Worm (Caenorhabditis elegans): Measurements from ENCODE around the gene fbxa-136.

DNA sequence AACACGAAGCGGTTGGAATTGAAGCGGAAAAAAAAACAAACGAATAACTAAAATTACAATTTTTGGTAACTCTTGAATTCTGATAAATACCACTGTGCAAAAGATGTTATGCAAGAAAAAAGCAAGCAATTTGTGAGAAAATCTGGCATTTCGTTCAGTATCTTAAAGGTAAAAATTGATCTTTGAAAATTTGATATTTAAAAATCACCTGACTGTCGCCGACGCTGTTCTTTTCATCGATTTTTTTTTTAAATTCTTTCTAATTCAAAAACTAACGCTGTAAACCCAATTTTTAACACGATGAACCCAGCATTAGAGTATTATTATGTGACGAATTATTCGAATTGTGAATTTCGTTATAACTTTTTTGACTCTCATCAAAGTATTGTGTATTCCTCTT, 47.1 kb upstream of the fbxa-136 start, which contains the start of gene srh-123:
- TF ChIP-seq snpc-4 (tag; optimal IDR thresholded peaks at IDR 0.05): no peak
- no peak for TF ChIP-seq ces-1 (GFP tag; optimal IDR thresholded peaks at IDR 0.05)
- no peak for TF ChIP-seq pha-4 (tag; optimal IDR thresholded peaks at IDR 0.05)
- no peak for TF ChIP-seq mep-1 (tag; optimal IDR thresholded peaks at IDR 0.05)
- no peak for TF ChIP-seq lsy-2 (tag; optimal IDR thresholded peaks at IDR 0.05)
- TF ChIP-seq nhr-28 (tag; optimal IDR thresholded peaks at IDR 0.05): no peak
- TF ChIP-seq tbx-8 (GFP tag; optimal IDR thresholded peaks at IDR 0.05): no peak
- TF ChIP-seq elt-3 (tag; optimal IDR thresholded peaks at IDR 0.05): no peak
- no peak for TF ChIP-seq ztf-11 (tag; optimal IDR thresholded peaks at IDR 0.05)
- TF ChIP-seq nhr-237 (tag; optimal IDR thresholded peaks at IDR 0.05): no peak

All from whole organism, mixed stage, embryonic.